Worm (Caenorhabditis elegans) whole organism, L4 larva: Measurements from ENCODE around the gene C25F9.6.
A peak's percentile ranks its signal among the peaks of the same experiment; 100 is the strongest.

Source experiments
- ama-1 ChIP-seq: fragments of 150-350 bp; optimal IDR thresholded peaks from 2 replicates; lab custom pipeline; 2014; ENCODE audit warnings: inconsistent platforms, mixed read lengths
- ceh-32 ChIP-seq: sonication (generic microtip); optimal IDR thresholded peaks from 2 replicates; lab custom pipeline; 2016; ENCODE audit warnings: mild to moderate bottlenecking, missing genetic modification characterization, missing compliant biosample characterization; ENCODE audit not compliant: poor library complexity
- ceh-44 ChIP-seq: fragments of 200-800 bp; sonication (Bioruptor generic); IDR thresholded peaks from 2 replicates; pipeline ENCODE4 v1.3.6; 2022; ENCODE audit warnings: missing genetic modification reagents, missing genetic modification characterization, missing compliant biosample characterization
- daf-12 ChIP-seq: fragments of 150-350 bp; optimal IDR thresholded peaks from 2 replicates; lab custom pipeline; 2014; ENCODE audit warnings: missing biosample characterization, missing genetic modification reagents, missing genetic modification characterization
- dpl-1 ChIP-seq: fragments of 150-350 bp; optimal IDR thresholded peaks from 2 replicates; lab custom pipeline; 2014; ENCODE audit warnings: missing biosample characterization, missing genetic modification reagents, missing genetic modification characterization
- fos-1 ChIP-seq: fragments of 150-350 bp; optimal IDR thresholded peaks from 2 replicates; lab custom pipeline; 2014; ENCODE audit warnings: missing biosample characterization, missing genetic modification characterization
- lin-13 ChIP-seq: fragments of 150-350 bp; optimal IDR thresholded peaks from 2 replicates; lab custom pipeline; 2014; ENCODE audit warnings: missing biosample characterization, missing genetic modification reagents, missing genetic modification characterization
- lin-15B ChIP-seq: fragments of 150-350 bp; sonication (generic microtip); optimal IDR thresholded peaks from 3 replicates; lab custom pipeline; 2014; ENCODE audit warnings: missing biosample characterization, missing genetic modification characterization
- lir-3 ChIP-seq: sonication (generic microtip); optimal IDR thresholded peaks from 2 replicates; lab custom pipeline; 2016; ENCODE audit warnings: mild to moderate bottlenecking, missing genetic modification characterization, missing compliant biosample characterization
- mes-2 ChIP-seq: sonication (generic microtip); optimal IDR thresholded peaks from 2 replicates; lab custom pipeline; 2016; ENCODE audit warnings: missing genotype, mild to moderate bottlenecking, missing genetic modification characterization, missing compliant biosample characterization; ENCODE audit not compliant: poor library complexity, severe bottlenecking
- mxl-3 ChIP-seq: fragments of 200-800 bp; sonication (Bioruptor generic); optimal IDR thresholded peaks from 2 replicates; lab custom pipeline; 2018; ENCODE audit warnings: mild to moderate bottlenecking, missing genetic modification characterization, missing compliant biosample characterization
- nhr-237 ChIP-seq: sonication (generic microtip); optimal IDR thresholded peaks from 2 replicates; lab custom pipeline; 2017; ENCODE audit warnings: missing biosample characterization, missing genetic modification characterization
- unc-62 ChIP-seq, 3 experiments: fragments of 150-350 bp in 1 of 3; sonication (generic microtip); optimal IDR thresholded peaks in 2 of 3; peaks in 1 of 3; 1 replicate in 1 of 3; 2 replicates in 2 of 3; lab custom pipeline; 2014 to 2017; ENCODE audit warnings: missing biosample characterization in 3 of 3, missing genetic modification characterization in 3 of 3, missing genetic modification reagents in 3 of 3, missing genotype in 1 of 3

DNA sequence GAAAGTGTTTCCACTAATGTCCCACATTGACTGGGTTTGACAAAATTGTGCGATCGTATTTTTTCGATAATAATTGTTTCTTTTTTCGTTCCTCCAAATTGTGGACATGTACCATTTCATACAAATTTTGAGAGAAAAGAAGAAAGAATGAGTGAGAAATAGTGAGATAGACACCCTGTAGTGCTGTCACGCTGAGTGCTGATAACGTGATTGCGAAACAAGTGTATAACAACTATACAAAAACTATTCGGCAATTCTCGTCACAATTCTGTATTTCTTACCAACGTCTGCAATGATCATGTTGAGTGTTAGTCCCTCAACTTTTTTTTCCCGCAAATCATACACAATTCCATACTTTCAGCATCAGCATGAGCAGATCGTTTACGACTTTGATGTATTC is 31.2 kb upstream of the C25F9.6 start, which contains the start of gene C25F9.14:
- TF ChIP-seq daf-12 (no peak), lir-3 (tag; lab: Kevin White, UChicago) (no peak), ceh-32 (tag; lab: Kevin White, UChicago) (no peak), dpl-1 (GFP tag; lab: Kevin White, UChicago) (no peak), unc-62 (GFP tag; optimal IDR thresholded peaks at IDR 0.05 in 1 of 2; lab: Kevin White, UChicago) (no peak), unc-62 (tag; optimal IDR thresholded peaks at IDR 0.05; lab: Kevin White, UChicago) (no peak), ama-1 (lab: Kevin White, UChicago) (no peak), nhr-237 (tag; lab: Kevin White, UChicago) (no peak), mes-2 (tag; lab: Kevin White, UChicago) (no peak), fos-1 (tag; lab: Kevin White, UChicago) (no peak), lin-13 (GFP tag; lab: Kevin White, UChicago) (no peak), ceh-44 (GFP tag; lab: Robert Waterston, UW) (no peak), lin-15B (tag; lab: Kevin White, UChicago) (no peak), mxl-3 (peak; percentile 19)
